Worm (Caenorhabditis elegans) whole organism, mixed stage, embryonic: ENCODE data around the gene sms-2.

Experiments used
- M03D4.4 ChIP-seq: sonication (generic microtip); optimal IDR thresholded peaks from 2 replicates; lab custom pipeline; 2017; ENCODE audit warnings: mild to moderate bottlenecking, missing genetic modification characterization, missing compliant biosample characterization
- blmp-1 ChIP-seq: fragments of 150-350 bp; optimal IDR thresholded peaks from 2 replicates; lab custom pipeline; 2014; ENCODE audit warnings: missing biosample characterization, missing genetic modification characterization
- ceh-39 ChIP-seq: fragments of 150-350 bp; optimal IDR thresholded peaks from 2 replicates; lab custom pipeline; 2014; ENCODE audit warnings: missing biosample characterization, missing genetic modification characterization
- ceh-43 ChIP-seq: fragments of 200-800 bp; sonication (Bioruptor generic); optimal IDR thresholded peaks from 2 replicates; lab custom pipeline; 2018; ENCODE audit warnings: mild to moderate bottlenecking, missing genetic modification characterization, moderate library complexity, missing compliant biosample characterization
- ceh-83 ChIP-seq: fragments of 200-800 bp; sonication (Bioruptor generic); optimal IDR thresholded peaks from 2 replicates; lab custom pipeline; 2018; ENCODE audit warnings: mild to moderate bottlenecking, missing genetic modification characterization, missing compliant biosample characterization
- ces-1 ChIP-seq: fragments of 150-350 bp; optimal IDR thresholded peaks from 2 replicates; lab custom pipeline; 2014; ENCODE audit warnings: missing biosample characterization, missing genetic modification reagents, missing genetic modification characterization
- cnd-1 ChIP-seq: fragments of 200-800 bp; sonication (Bioruptor generic); optimal IDR thresholded peaks from 2 replicates; lab custom pipeline; 2018; ENCODE audit warnings: mild to moderate bottlenecking, missing genetic modification characterization, missing compliant biosample characterization
- drap-1 ChIP-seq: fragments of 200-800 bp; sonication (Bioruptor generic); optimal IDR thresholded peaks from 3 replicates; lab custom pipeline; 2018; ENCODE audit warnings: mild to moderate bottlenecking, missing genetic modification characterization, missing compliant biosample characterization
- elt-1 ChIP-seq: sonication (generic microtip); optimal IDR thresholded peaks from 2 replicates; lab custom pipeline; 2017; ENCODE audit warnings: missing genetic modification characterization, mild to moderate bottlenecking, missing compliant biosample characterization, antibody characterized with exemption, moderate library complexity, borderline replicate concordance; ENCODE audit not compliant: insufficient read depth
- elt-3 ChIP-seq: fragments of 150-350 bp; optimal IDR thresholded peaks from 2 replicates; lab custom pipeline; 2014; ENCODE audit warnings: missing biosample characterization, missing genetic modification characterization
- flh-1 ChIP-seq: fragments of 200-800 bp; sonication (Bioruptor generic); optimal IDR thresholded peaks from 2 replicates; lab custom pipeline; 2018; ENCODE audit warnings: mild to moderate bottlenecking, missing genetic modification characterization, moderate library complexity, missing compliant biosample characterization
- ham-2 ChIP-seq: fragments of 200-800 bp; sonication (Bioruptor generic); optimal IDR thresholded peaks from 2 replicates; lab custom pipeline; 2018; ENCODE audit warnings: mild to moderate bottlenecking, missing genetic modification characterization, missing compliant biosample characterization
- hlh-1 ChIP-seq: fragments of 150-350 bp; optimal IDR thresholded peaks from 2 replicates; lab custom pipeline; 2014; ENCODE audit warnings: missing biosample characterization, missing genetic modification reagents, missing genetic modification characterization
- lin-13 ChIP-seq: fragments of 150-350 bp; optimal IDR thresholded peaks from 2 replicates; lab custom pipeline; 2014; ENCODE audit warnings: missing biosample characterization, missing genetic modification characterization
- lin-32 ChIP-seq: fragments of 200-800 bp; sonication (Bioruptor generic); optimal IDR thresholded peaks from 2 replicates; lab custom pipeline; 2018; ENCODE audit warnings: mild to moderate bottlenecking, missing genetic modification characterization, missing compliant biosample characterization
- lsy-2 ChIP-seq: fragments of 150-350 bp; optimal IDR thresholded peaks from 2 replicates; lab custom pipeline; 2014; ENCODE audit warnings: missing biosample characterization, missing genetic modification characterization
- mep-1 ChIP-seq: fragments of 150-350 bp; optimal IDR thresholded peaks from 2 replicates; lab custom pipeline; 2017; ENCODE audit warnings: missing biosample characterization, missing genetic modification reagents, missing genetic modification characterization, inconsistent platforms
- mls-2 ChIP-seq: sonication (generic microtip); optimal IDR thresholded peaks from 2 replicates; lab custom pipeline; 2016; ENCODE audit warnings: mild to moderate bottlenecking, missing genetic modification characterization, moderate library complexity, missing compliant biosample characterization
- nhr-12 ChIP-seq: fragments of 150-350 bp; optimal IDR thresholded peaks from 2 replicates; lab custom pipeline; 2014; ENCODE audit warnings: missing biosample characterization, missing genetic modification characterization
- nhr-2 ChIP-seq: fragments of 150-350 bp; optimal IDR thresholded peaks from 2 replicates; lab custom pipeline; 2014; ENCODE audit warnings: missing biosample characterization, missing genetic modification characterization
- nhr-237 ChIP-seq: fragments of 150-350 bp; optimal IDR thresholded peaks from 2 replicates; lab custom pipeline; 2014; ENCODE audit warnings: missing biosample characterization, missing genetic modification characterization
- nhr-28 ChIP-seq: fragments of 150-350 bp; optimal IDR thresholded peaks from 2 replicates; lab custom pipeline; 2014; ENCODE audit warnings: missing biosample characterization, missing genetic modification characterization
- pha-4 ChIP-seq: fragments of 150-350 bp; optimal IDR thresholded peaks from 2 replicates; lab custom pipeline; 2018; ENCODE audit warnings: missing biosample characterization, missing genetic modification reagents, missing genetic modification characterization
- snpc-4 ChIP-seq: fragments of 150-350 bp; optimal IDR thresholded peaks from 2 replicates; lab custom pipeline; 2014; ENCODE audit warnings: missing biosample characterization, missing genetic modification characterization
- sptf-1 ChIP-seq: sonication (generic microtip); optimal IDR thresholded peaks from 2 replicates; lab custom pipeline; 2017; ENCODE audit warnings: mild to moderate bottlenecking, missing genetic modification characterization, moderate library complexity, missing compliant biosample characterization
- unc-120 ChIP-seq: sonication (generic microtip); optimal IDR thresholded peaks from 2 replicates; lab custom pipeline; 2017; ENCODE audit warnings: missing genetic modification characterization, missing compliant biosample characterization; ENCODE audit not compliant: poor library complexity, severe bottlenecking
- unc-39 ChIP-seq: fragments of 150-350 bp; optimal IDR thresholded peaks from 2 replicates; lab custom pipeline; 2014; ENCODE audit warnings: missing biosample characterization, missing genetic modification characterization
- unc-62 ChIP-seq: fragments of 150-350 bp; optimal IDR thresholded peaks from 2 replicates; lab custom pipeline; 2014; ENCODE audit warnings: missing biosample characterization, missing genetic modification reagents, missing genetic modification characterization
- zip-8 ChIP-seq: fragments of 150-350 bp; optimal IDR thresholded peaks from 2 replicates; lab custom pipeline; 2014; ENCODE audit warnings: missing biosample characterization, missing genetic modification characterization
- ztf-11 ChIP-seq: fragments of 150-350 bp; optimal IDR thresholded peaks from 2 replicates; lab custom pipeline; 2014; ENCODE audit warnings: missing biosample characterization, missing genetic modification characterization

sms-2 gene

ce11 chrX:948783-949182 lies at the start of gene sms-2:
sms-2 (minus strand) TSS chrX:948883.
- TF ChIP-seq nhr-12 (tag; lab: Kevin White, UChicago) (no peak), drap-1 (no peak), lsy-2 (tag; lab: Kevin White, UChicago) (no peak), pha-4 (tag; lab: Kevin White, UChicago) (no peak), unc-39 (tag; lab: Kevin White, UChicago) (no peak), ces-1 (GFP tag; lab: Kevin White, UChicago) (no peak), elt-3 (tag; lab: Kevin White, UChicago) (no peak), ceh-39 (tag; lab: Kevin White, UChicago) (no peak), nhr-2 (tag; lab: Kevin White, UChicago) (no peak), hlh-1 (tag; lab: Kevin White, UChicago) (no peak), nhr-28 (tag; lab: Kevin White, UChicago) (no peak), mep-1 (tag; lab: Kevin White, UChicago) (no peak), ceh-83 (GFP tag; lab: Kevin White, UChicago) (no peak)
- TF ChIP-seq, all 35 proteins: peak for 0

ce11 chrX:994678-995077 lies 46.0 kb upstream of the sms-2 start:
- TF ChIP-seq nhr-28 (tag; lab: Kevin White, UChicago): no peak
- TF ChIP-seq sptf-1 (tag; lab: Kevin White, UChicago): no peak
- no peak for TF ChIP-seq snpc-4
- no peak for TF ChIP-seq lin-32 (GFP tag; lab: Kevin White, UChicago)
- TF ChIP-seq ceh-43 (GFP tag; lab: Kevin White, UChicago): no peak
- TF ChIP-seq flh-1 (GFP tag; lab: Kevin White, UChicago): no peak
- TF ChIP-seq zip-8: no peak
- TF ChIP-seq, all 35 proteins: peak for 0

- TF ChIP-seq unc-62 (GFP tag; lab: Kevin White, UChicago) (peak; percentile 30), lin-13 (tag; lab: Kevin White, UChicago) (no peak), blmp-1 (tag; lab: Kevin White, UChicago) (no peak), lsy-2 (tag; lab: Kevin White, UChicago) (peak; percentile 30), sptf-1 (tag; lab: Kevin White, UChicago) (no peak), unc-120 (peak; percentile 99), drap-1 (peak; percentile 59), mep-1 (tag; lab: Kevin White, UChicago) (peak; percentile 65), ham-2 (GFP tag; lab: Kevin White, UChicago) (peak; percentile 20), ztf-11 (tag; lab: Kevin White, UChicago) (peak; percentile 72), elt-3 (tag; lab: Kevin White, UChicago) (no peak), mls-2 (tag; lab: Kevin White, UChicago) (peak; percentile 10), hlh-1 (tag; lab: Kevin White, UChicago) (peak; percentile 21), cnd-1 (tag; lab: Kevin White, UChicago) (peak; percentile 28), ces-1 (GFP tag; lab: Kevin White, UChicago) (peak; percentile 56)
- TF ChIP-seq, all 35 proteins: peak for 11
Observed at ce11 chrX:992650-993403, 44.1 kb upstream of the sms-2 start.

- TF ChIP-seq nhr-237 (tag; lab: Kevin White, UChicago) (no peak), M03D4.4 (tag; lab: Kevin White, UChicago) (no peak), elt-1 (tag; lab: Kevin White, UChicago) (no peak), mls-2 (tag; lab: Kevin White, UChicago) (no peak), ceh-43 (GFP tag; lab: Kevin White, UChicago) (no peak), unc-39 (tag; lab: Kevin White, UChicago) (no peak), lin-32 (GFP tag; lab: Kevin White, UChicago) (no peak)
- TF ChIP-seq, all 35 proteins: peak for 0
Observed at ce11 chrX:991274-991673, 42.6 kb upstream of the sms-2 start, which contains the start of the genes C09E10.3 and dgk-1. C09E10.3 (minus strand) TSS chrX:991374. dgk-1 (minus strand) TSS chrX:991456.

ce11 chrX:986463-986862 lies 37.8 kb upstream of the sms-2 start:
- no peak for TF ChIP-seq lsy-2 (tag; lab: Kevin White, UChicago)
- no peak for TF ChIP-seq unc-120
